Worm (Caenorhabditis elegans): ENCODE data around the gene srw-63.

srw-63 gene

DNA sequence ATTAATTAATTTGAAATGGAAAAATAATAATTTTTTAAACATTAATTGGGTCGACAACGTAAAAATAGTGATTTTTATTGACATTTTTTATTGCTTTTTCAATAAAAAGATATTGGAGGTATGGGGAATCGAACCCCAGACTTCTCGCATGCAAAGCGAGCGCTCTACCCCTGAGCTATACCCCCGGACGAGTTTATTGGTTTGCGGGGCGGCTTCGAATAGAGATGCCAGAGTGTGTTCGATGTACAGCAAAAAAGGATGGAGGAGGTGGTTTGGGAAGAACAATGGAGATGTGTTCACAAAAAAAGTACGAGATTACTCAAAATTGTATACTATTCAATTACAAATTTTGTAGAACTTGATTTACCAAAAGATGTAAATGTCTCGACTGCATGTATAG, 2.1 kb downstream of the srw-63 start (continued):
- peak; percentile 49 for TF ChIP-seq skn-1 (tag; optimal IDR thresholded peaks at IDR 0.05)
- no peak for TF ChIP-seq zag-1 (tag; optimal IDR thresholded peaks at IDR 0.05)
- TF ChIP-seq lir-3 (tag; optimal IDR thresholded peaks at IDR 0.05; ENCODE audit: poor library complexity): no peak
- TF ChIP-seq ceh-8 (GFP tag; optimal IDR thresholded peaks at IDR 0.05): no peak
- no peak for TF ChIP-seq nhr-28 (tag; optimal IDR thresholded peaks at IDR 0.05)
- no peak for TF ChIP-seq elt-2 (tag; optimal IDR thresholded peaks at IDR 0.05)
- TF ChIP-seq nhr-84 (tag; optimal IDR thresholded peaks at IDR 0.05): no peak
- no peak for TF ChIP-seq lin-14 (GFP tag; optimal IDR thresholded peaks at IDR 0.05)
- no peak for TF ChIP-seq mef-2 (tag; optimal IDR thresholded peaks at IDR 0.05)
- no peak for TF ChIP-seq ces-1 (GFP tag; optimal IDR thresholded peaks at IDR 0.05)
- TF ChIP-seq unc-130 (tag; optimal IDR thresholded peaks at IDR 0.05): no peak
- TF ChIP-seq ceh-82 (tag; optimal IDR thresholded peaks at IDR 0.05): peak in 1 of 3 experiments; percentile 31
- TF ChIP-seq ztf-11 (tag; optimal IDR thresholded peaks at IDR 0.05): no peak
- TF ChIP-seq fkh-4 (tag; optimal IDR thresholded peaks at IDR 0.05; ENCODE audit: borderline replicate concordance): no peak
- no peak for TF ChIP-seq aly-2 (tag; optimal IDR thresholded peaks at IDR 0.05)
- TF ChIP-seq vab-15 (tag; optimal IDR thresholded peaks at IDR 0.05): no peak
- peak; percentile 30 for TF ChIP-seq nhr-20 (tag; optimal IDR thresholded peaks at IDR 0.05)
- no peak for TF ChIP-seq jun-1 (tag; optimal IDR thresholded peaks at IDR 0.05)
- no peak for TF ChIP-seq pag-3 (tag; optimal IDR thresholded peaks at IDR 0.05; ENCODE audit: borderline replicate concordance, insufficient read depth)
- peak in 1 of 2 experiments; percentile 16 for TF ChIP-seq lin-35 (GFP tag; optimal IDR thresholded peaks at IDR 0.05)
- TF ChIP-seq nhr-76 (tag; optimal IDR thresholded peaks at IDR 0.05): no peak
- no peak for TF ChIP-seq C04F5.9 (tag; optimal IDR thresholded peaks at IDR 0.05)
- TF ChIP-seq mdl-1 (tag; optimal IDR thresholded peaks at IDR 0.05): peak in 1 of 2 experiments; percentile 26
- peak; percentile 24 for TF ChIP-seq swsn-7 (tag; optimal IDR thresholded peaks at IDR 0.05)
- no peak for TF ChIP-seq egl-13 (tag; optimal IDR thresholded peaks at IDR 0.05)
- no peak for TF ChIP-seq ztf-4 (tag; optimal IDR thresholded peaks at IDR 0.05)
- no peak for TF ChIP-seq tlp-1 (tag; optimal IDR thresholded peaks at IDR 0.05)
- no peak for TF ChIP-seq unc-62 (GFP tag; optimal IDR thresholded peaks at IDR 0.05)
- peak in 1 of 2 experiments; percentile 11 for TF ChIP-seq efl-1 (optimal IDR thresholded peaks at IDR 0.05)
- TF ChIP-seq efl-1 (GFP tag; optimal IDR thresholded peaks at IDR 0.05 in 1 of 2): peak in 1 of 2 experiments; percentile 2
- peak; percentile 17 to 50 for TF ChIP-seq lsy-2 (tag; optimal IDR thresholded peaks at IDR 0.05)
- no peak for TF ChIP-seq nhr-71 (tag; optimal IDR thresholded peaks at IDR 0.05)
- peak; percentile 33 for TF ChIP-seq nhr-77 (tag; optimal IDR thresholded peaks at IDR 0.05)
- TF ChIP-seq C34B4.2 (tag; optimal IDR thresholded peaks at IDR 0.05): no peak
- no peak for TF ChIP-seq zip-4 (GFP tag; optimal IDR thresholded peaks at IDR 0.05)
- no peak for TF ChIP-seq ets-5 (GFP tag; IDR thresholded peaks at IDR 0.05)

DNA sequence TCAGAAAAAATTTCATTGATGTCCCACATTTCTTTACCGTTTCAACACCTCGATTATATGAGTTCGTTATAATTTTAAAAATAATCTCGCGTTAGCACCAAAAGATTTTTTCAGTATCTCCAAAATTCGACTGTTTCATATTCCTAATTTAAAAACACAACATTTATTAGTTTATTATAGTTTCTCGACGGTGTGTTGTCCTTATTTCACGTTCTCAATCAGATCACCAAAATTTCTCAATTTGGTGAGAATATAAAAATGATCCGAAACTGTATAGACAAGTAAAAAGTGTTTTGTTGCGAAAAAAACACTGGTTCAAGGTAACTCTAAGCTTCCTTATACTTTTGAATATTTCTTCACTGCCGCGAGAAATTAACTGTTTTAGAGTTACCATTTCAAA, 7.0 kb downstream of the srw-63 start:
- TF ChIP-seq hlh-17 (GFP tag; optimal IDR thresholded peaks at IDR 0.05; ENCODE audit: borderline replicate concordance): no peak
- no peak for TF ChIP-seq ceh-88 (GFP tag; IDR thresholded peaks at IDR 0.05)
- no peak for TF ChIP-seq snpc-4 (tag; optimal IDR thresholded peaks at IDR 0.05)
- TF ChIP-seq elt-2 (tag; optimal IDR thresholded peaks at IDR 0.05): no peak
- TF ChIP-seq fkh-10 (GFP tag; optimal IDR thresholded peaks at IDR 0.05): no peak
- TF ChIP-seq elt-3 (tag; optimal IDR thresholded peaks at IDR 0.05): no peak
- TF ChIP-seq mef-2 (tag; optimal IDR thresholded peaks at IDR 0.05): no peak
- no peak for TF ChIP-seq lin-13 (GFP tag; optimal IDR thresholded peaks at IDR 0.05)
- no peak for TF ChIP-seq alr-1 (tag; optimal IDR thresholded peaks at IDR 0.05; ENCODE audit: borderline replicate concordance)
- no peak for TF ChIP-seq mep-1 (tag; optimal IDR thresholded peaks at IDR 0.05)
- no peak for TF ChIP-seq nhr-237 (tag; optimal IDR thresholded peaks at IDR 0.05)

All from whole organism, L1 larva.